Fruit fly (Drosophila melanogaster) whole organism, embryonic: ENCODE data around the gene CG4271.

ENCODE experiments used
- BEAF-32 ChIP-seq: fragments of 200-800 bp; sonication (Bioruptor generic); optimal IDR thresholded peaks from 3 replicates; lab custom pipeline; 2017; ENCODE audit warnings: missing biosample characterization, missing genetic modification characterization, mild to moderate bottlenecking, moderate library complexity, missing genetic modification reagents
- CG10209 ChIP-seq: fragments of 200-800 bp; sonication (Bioruptor generic); optimal IDR thresholded peaks from 3 replicates; lab custom pipeline; 2017; ENCODE audit warnings: missing biosample characterization, mild to moderate bottlenecking, missing genetic modification characterization, missing genetic modification reagents
- CG12299 ChIP-seq: fragments of 200-800 bp; sonication (Bioruptor generic); optimal IDR thresholded peaks from 2 replicates; lab custom pipeline; 2018; ENCODE audit warnings: missing biosample characterization, mild to moderate bottlenecking, missing genetic modification characterization
- CG14667 ChIP-seq: fragments of 200-800 bp; sonication (Bioruptor generic); IDR thresholded peaks from 2 replicates; pipeline ENCODE4 v1.3.6; 2022; ENCODE audit warnings: missing biosample characterization, missing genetic modification characterization
- CG15696 ChIP-seq: fragments of 200-800 bp; sonication (Bioruptor generic); optimal IDR thresholded peaks from 2 replicates; lab custom pipeline; 2019; ENCODE audit warnings: missing biosample characterization, mild to moderate bottlenecking, missing genetic modification characterization, moderate library complexity
- CG1602 ChIP-seq: fragments of 200-800 bp; sonication (Bioruptor generic); optimal IDR thresholded peaks from 3 replicates; lab custom pipeline; 2016; ENCODE audit warnings: missing biosample characterization, missing genetic modification characterization
- CG2875 ChIP-seq: fragments of 200-800 bp; sonication (Bioruptor generic); optimal IDR thresholded peaks from 2 replicates; lab custom pipeline; 2017; ENCODE audit warnings: missing biosample characterization, mild to moderate bottlenecking, missing genetic modification characterization, missing genetic modification reagents
- CG31224 ChIP-seq: fragments of 200-800 bp; sonication (Bioruptor generic); IDR thresholded peaks from 2 replicates; pipeline ENCODE4 v1.3.6; 2022; ENCODE audit warnings: missing biosample characterization, missing genetic modification characterization
- CG3407 ChIP-seq: fragments of 200-800 bp; sonication (Bioruptor generic); optimal IDR thresholded peaks from 2 replicates; lab custom pipeline; 2018; ENCODE audit warnings: missing biosample characterization, mild to moderate bottlenecking, missing genetic modification characterization
- CG43689 ChIP-seq: fragments of 200-800 bp; sonication (Bioruptor generic); IDR thresholded peaks from 2 replicates; pipeline ENCODE4 v1.3.6; 2022; ENCODE audit warnings: missing biosample characterization, missing genetic modification characterization
- CG4404 ChIP-seq: fragments of 200-800 bp; sonication (Bioruptor generic); IDR thresholded peaks from 2 replicates; pipeline ENCODE4 v1.3.6; 2022; ENCODE audit warnings: missing biosample characterization, missing genetic modification characterization
- CG5245 ChIP-seq: fragments of 200-800 bp; sonication (Bioruptor generic); optimal IDR thresholded peaks from 3 replicates; lab custom pipeline; 2016; ENCODE audit warnings: missing biosample characterization, missing genetic modification characterization
- CG7271 ChIP-seq: fragments of 200-800 bp; sonication (Bioruptor generic); optimal IDR thresholded peaks from 2 replicates; lab custom pipeline; 2018; ENCODE audit warnings: missing biosample characterization, mild to moderate bottlenecking, missing genetic modification characterization, moderate library complexity
- CG7357 ChIP-seq: fragments of 200-800 bp; sonication (Bioruptor generic); IDR thresholded peaks from 3 replicates; pipeline ENCODE4 v1.3.6; 2022; ENCODE audit warnings: missing biosample characterization, missing genetic modification characterization
- Dp ChIP-seq: fragments of 200-800 bp; sonication (Bioruptor generic); optimal IDR thresholded peaks from 2 replicates; lab custom pipeline; 2018; ENCODE audit warnings: missing biosample characterization, mild to moderate bottlenecking, missing genetic modification characterization, moderate library complexity
- Dref ChIP-seq: fragments of 200-800 bp; sonication (Bioruptor generic); IDR thresholded peaks from 2 replicates; pipeline ENCODE4 v1.3.6; 2022; ENCODE audit warnings: missing biosample characterization, missing genetic modification characterization
- HmgD ChIP-seq: fragments of 200-800 bp; sonication (Bioruptor generic); optimal IDR thresholded peaks from 3 replicates; lab custom pipeline; 2016; ENCODE audit warnings: missing biosample characterization, missing genetic modification characterization
- Hmr ChIP-seq: fragments of 200-800 bp; sonication (Bioruptor generic); optimal IDR thresholded peaks from 3 replicates; lab custom pipeline; 2017; ENCODE audit warnings: mild to moderate bottlenecking, missing biosample characterization, missing genetic modification reagents, missing genetic modification characterization
- MTF-1 ChIP-seq: fragments of 200-800 bp; sonication (Bioruptor generic); optimal IDR thresholded peaks from 2 replicates; lab custom pipeline; 2018; ENCODE audit warnings: missing biosample characterization, mild to moderate bottlenecking, missing genetic modification characterization, borderline replicate concordance
- Mad ChIP-seq: fragments of 200-800 bp; sonication (Bioruptor generic); optimal IDR thresholded peaks from 2 replicates; lab custom pipeline; 2016; ENCODE audit warnings: missing biosample characterization, missing genetic modification characterization
- Optix ChIP-seq: fragments of 200-800 bp; sonication (Bioruptor generic); IDR thresholded peaks from 3 replicates; pipeline ENCODE4 v1.3.6; 2022; ENCODE audit warnings: missing biosample characterization, missing genetic modification characterization
- Poxn ChIP-seq: fragments of 200-800 bp; sonication (Bioruptor generic); IDR thresholded peaks from 2 replicates; pipeline ENCODE4 v1.3.6; 2022; ENCODE audit warnings: missing biosample characterization, missing genetic modification characterization
- Sry-δ ChIP-seq: fragments of 200-800 bp; sonication (Bioruptor generic); optimal IDR thresholded peaks from 2 replicates; lab custom pipeline; 2016; ENCODE audit warnings: missing biosample characterization, missing genetic modification characterization
- Ssrp ChIP-seq: fragments of 200-800 bp; sonication (Bioruptor generic); optimal IDR thresholded peaks from 2 replicates; lab custom pipeline; 2018; ENCODE audit warnings: missing biosample characterization, mild to moderate bottlenecking, missing genetic modification characterization, moderate library complexity
- YL-1 ChIP-seq: fragments of 200-800 bp; sonication (Bioruptor generic); optimal IDR thresholded peaks from 3 replicates; lab custom pipeline; 2017; ENCODE audit warnings: missing biosample characterization, mild to moderate bottlenecking, missing genetic modification characterization
- ara ChIP-seq: fragments of 200-800 bp; sonication (Bioruptor generic); IDR thresholded peaks from 2 replicates; pipeline ENCODE4 v1.3.6; 2022; ENCODE audit warnings: missing biosample characterization, missing genetic modification characterization
- bbx ChIP-seq: fragments of 200-800 bp; sonication (Bioruptor generic); IDR thresholded peaks from 2 replicates; pipeline ENCODE4 v1.3.6; 2022; ENCODE audit warnings: missing biosample characterization, missing genetic modification characterization; ENCODE audit not compliant: partially characterized antibody
- chif ChIP-seq, 2 experiments: fragments of 200-800 bp; sonication (Bioruptor generic); optimal IDR thresholded peaks; 3 replicates each; lab custom pipeline; 2016; ENCODE audit warnings: missing biosample characterization in 2 of 2, missing genetic modification characterization in 2 of 2
- da ChIP-seq: fragments of 200-800 bp; sonication (Bioruptor generic); optimal IDR thresholded peaks from 2 replicates; lab custom pipeline; 2016; ENCODE audit warnings: missing biosample characterization, missing genetic modification characterization
- dysf ChIP-seq: fragments of 200-800 bp; sonication (Bioruptor generic); IDR thresholded peaks from 3 replicates; pipeline ENCODE4 v1.3.6; 2022; ENCODE audit warnings: missing biosample characterization, missing genetic modification characterization
- fd3F ChIP-seq: fragments of 200-800 bp; sonication (Bioruptor generic); optimal IDR thresholded peaks from 2 replicates; lab custom pipeline; 2018; ENCODE audit warnings: missing biosample characterization, mild to moderate bottlenecking, missing genetic modification characterization, moderate library complexity
- insv ChIP-seq, 2 experiments: fragments of 200-800 bp; sonication (Bioruptor generic); optimal IDR thresholded peaks; 3 replicates each; lab custom pipeline; 2016 to 2018; ENCODE audit warnings: missing biosample characterization in 2 of 2, missing genetic modification characterization in 2 of 2
- klu ChIP-seq: fragments of 200-800 bp; sonication (Bioruptor generic); IDR thresholded peaks from 2 replicates; pipeline ENCODE4 v1.3.6; 2022; ENCODE audit warnings: missing biosample characterization, missing genetic modification characterization
- kni ChIP-seq: fragments of 200-800 bp; sonication (Bioruptor generic); optimal IDR thresholded peaks from 3 replicates; lab custom pipeline; 2017; ENCODE audit warnings: mild to moderate bottlenecking, missing biosample characterization, missing genetic modification reagents, missing genetic modification characterization
- prd ChIP-seq, 3 experiments: fragments of >200 bp in 2 of 3; fragments of 200-800 bp in 1 of 3; sonication (Bioruptor generic) in 1 of 3; optimal IDR thresholded peaks in 2 of 3; IDR thresholded peaks in 1 of 3; 2 replicates in 2 of 3; 3 replicates in 1 of 3; pipeline versions ENCODE4 v1.3.6 to Lab custom; 2017 to 2022; ENCODE audit warnings: missing biosample characterization in 1 of 3, missing genetic modification characterization in 1 of 3
- pros ChIP-seq: fragments of 200-800 bp; sonication (Bioruptor generic); optimal IDR thresholded peaks from 3 replicates; lab custom pipeline; 2019; ENCODE audit warnings: missing biosample characterization, mild to moderate bottlenecking, missing genetic modification characterization, moderate library complexity
- scrt ChIP-seq: fragments of 200-800 bp; sonication (Bioruptor generic); optimal IDR thresholded peaks from 2 replicates; lab custom pipeline; 2018; ENCODE audit warnings: missing biosample characterization, mild to moderate bottlenecking, missing genetic modification characterization, moderate library complexity
- sr ChIP-seq: fragments of 200-800 bp; sonication (Bioruptor generic); IDR thresholded peaks from 3 replicates; pipeline ENCODE4 v1.3.6; 2022; ENCODE audit warnings: missing biosample characterization, missing genetic modification characterization
- stwl ChIP-seq: fragments of 200-800 bp; sonication (Bioruptor generic); optimal IDR thresholded peaks from 3 replicates; lab custom pipeline; 2018; ENCODE audit warnings: missing biosample characterization, mild to moderate bottlenecking, missing genetic modification characterization, moderate library complexity
- wek ChIP-seq: fragments of 200-800 bp; sonication (Bioruptor generic); optimal IDR thresholded peaks from 3 replicates; lab custom pipeline; 2018; ENCODE audit warnings: missing biosample characterization, mild to moderate bottlenecking, missing genetic modification characterization, moderate library complexity

The CG4271 gene

dm6 chr2L:2269040-2269439, 15.9 kb upstream of the CG4271 start, which contains the start of gene CG17242:
CG17242 (minus strand) TSS chr2L:2269140.
- TF ChIP-seq CG5245 (GFP tag; lab: Kevin White, UChicago) (no peak), Hmr (GFP tag; lab: Kevin White, UChicago) (no peak), dysf (GFP tag; lab: Robert Waterston, UW) (no peak), prd (optimal IDR thresholded peaks at IDR 0.05; lab: Kevin White, UChicago) (no peak), prd (GFP tag; IDR thresholded peaks at IDR 0.05; lab: Robert Waterston, UW) (no peak), YL-1 (GFP tag; lab: Kevin White, UChicago) (no peak), CG2875 (no peak), Dp (GFP tag; lab: Kevin White, UChicago) (no peak), CG43689 (GFP tag; lab: Robert Waterston, UW) (no peak), ara (GFP tag; lab: Robert Waterston, UW) (no peak), CG14667 (GFP tag; lab: Robert Waterston, UW) (no peak), MTF-1 (GFP tag; lab: Kevin White, UChicago) (no peak), CG3407 (no peak), kni (no peak), Sry-δ (no peak), da (GFP tag; lab: Kevin White, UChicago) (no peak), HmgD (GFP tag; lab: Kevin White, UChicago) (no peak), bbx (no peak)

- TF ChIP-seq Optix: no peak
- TF ChIP-seq scrt (GFP tag; lab: Kevin White, UChicago): no peak
- no peak for TF ChIP-seq pros
- no peak for TF ChIP-seq Dref (GFP tag; lab: Robert Waterston, UW)
- no peak for TF ChIP-seq insv (GFP tag; optimal IDR thresholded peaks at IDR 0.05; lab: Kevin White, UChicago)
Observed at dm6 chr2L:2286773-2287172, 1.8 kb downstream of the CG4271 start, which contains the start of gene CG31681. CG31681 (minus strand) TSS chr2L:2286873.

DNA sequence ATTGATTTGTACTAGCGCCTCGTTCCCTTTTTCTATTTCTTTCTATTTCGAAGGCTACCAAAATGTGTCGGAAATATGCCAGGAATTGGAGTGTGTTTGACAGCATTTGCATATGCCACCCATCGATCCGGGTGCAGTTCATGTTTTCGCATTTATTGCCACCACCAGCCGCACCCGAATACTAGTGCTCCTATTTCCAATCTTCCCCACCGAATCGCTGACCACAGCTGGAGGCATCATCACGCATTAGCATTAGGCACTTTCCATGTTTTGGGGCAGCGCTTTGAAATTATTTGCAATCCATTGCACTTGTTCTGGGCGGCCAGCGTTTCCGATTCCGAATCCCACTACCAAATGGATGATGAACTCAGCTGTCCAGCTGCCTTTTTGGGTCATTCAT, 2.8 kb downstream of the CG4271 start, which contains the start of gene CG42658:
TSS of gene CG42658 (minus strand) at position 101 of the 400 bp plus-strand sequence.
- TF ChIP-seq stwl (tag; lab: Kevin White, UChicago) (no peak), Poxn (no peak), CG10209 (GFP tag; lab: Kevin White, UChicago) (no peak), CG7271 (no peak), CG31224 (GFP tag; lab: Robert Waterston, UW) (no peak), klu (GFP tag; lab: Robert Waterston, UW) (no peak), CG7357 (GFP tag; lab: Robert Waterston, UW) (no peak), chif (GFP tag; optimal IDR thresholded peaks at IDR 0.05; lab: Kevin White, UChicago) (no peak), sr (GFP tag; lab: Robert Waterston, UW) (no peak), CG1602 (GFP tag; lab: Kevin White, UChicago) (no peak), Ssrp (tag; lab: Kevin White, UChicago) (no peak), CG15696 (tag; lab: Kevin White, UChicago) (no peak), fd3F (GFP tag; lab: Kevin White, UChicago) (no peak), wek (GFP tag; lab: Kevin White, UChicago) (no peak)
- TF ChIP-seq, all 482 proteins: peak for 0

DNA sequence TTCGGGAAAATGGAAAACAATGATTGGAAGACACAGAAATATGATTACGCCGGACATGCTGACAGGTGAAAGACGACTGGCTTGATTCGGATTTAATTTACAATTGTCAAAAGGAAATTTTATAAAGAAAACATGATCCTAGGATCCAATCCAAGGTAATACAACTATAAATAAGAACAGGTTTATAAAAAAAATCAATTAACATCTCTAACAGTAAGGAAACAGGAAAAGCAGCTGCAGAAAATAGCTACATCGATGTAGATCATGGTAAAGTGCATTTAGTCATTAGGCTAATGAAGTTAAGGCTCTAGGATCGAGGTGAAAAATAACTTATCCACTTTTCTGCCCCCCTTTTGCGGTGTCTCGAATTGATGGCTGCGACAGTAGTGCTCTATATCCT, 4.4 kb downstream of the CG4271 start, which contains the start of gene CG17237:
TSS of gene CG17237 (minus strand) at position 101 of the 400 bp plus-strand sequence.
- no peak for TF ChIP-seq Mad (GFP tag; lab: Kevin White, UChicago)
- no peak for TF ChIP-seq CG4404 (GFP tag; lab: Robert Waterston, UW)
- no peak for TF ChIP-seq BEAF-32
- no peak for TF ChIP-seq CG12299 (tag; lab: Kevin White, UChicago)
